Worm (Caenorhabditis elegans) whole organism, L1 larva: ENCODE results near the gene mec-2.

Experiments
- C16A3.4 ChIP-seq: fragments of 150-350 bp; optimal IDR thresholded peaks from 2 replicates; lab custom pipeline; 2014; ENCODE audit warnings: missing biosample characterization, missing genetic modification characterization
- C34B4.2 ChIP-seq: sonication (generic microtip); optimal IDR thresholded peaks from 2 replicates; lab custom pipeline; 2017; ENCODE audit warnings: mild to moderate bottlenecking, missing genetic modification characterization, missing compliant biosample characterization
- Y116A8C.19 ChIP-seq: sonication (generic microtip); optimal IDR thresholded peaks from 2 replicates; lab custom pipeline; 2016; ENCODE audit warnings: missing compliant biosample characterization, missing genetic modification characterization, borderline replicate concordance
- aly-2 ChIP-seq: fragments of 150-350 bp; optimal IDR thresholded peaks from 2 replicates; lab custom pipeline; 2014; ENCODE audit warnings: missing biosample characterization, missing genetic modification characterization
- ama-1 ChIP-seq: fragments of 150-350 bp; optimal IDR thresholded peaks from 2 replicates; lab custom pipeline; 2014
- blmp-1 ChIP-seq: fragments of 150-350 bp; optimal IDR thresholded peaks from 2 replicates; lab custom pipeline; 2014; ENCODE audit warnings: missing biosample characterization, missing genetic modification characterization
- ceh-63 ChIP-seq: fragments of 200-800 bp; sonication (Bioruptor generic); optimal IDR thresholded peaks from 2 replicates; lab custom pipeline; 2018; ENCODE audit warnings: mild to moderate bottlenecking, missing genetic modification characterization, missing compliant biosample characterization
- ceh-8 ChIP-seq: fragments of 200-800 bp; sonication (Bioruptor generic); optimal IDR thresholded peaks from 2 replicates; lab custom pipeline; 2018; ENCODE audit warnings: mild to moderate bottlenecking, missing genetic modification characterization, moderate library complexity, missing compliant biosample characterization
- ceh-82 ChIP-seq, 3 experiments: fragments of 150-350 bp in 1 of 3; sonication (generic microtip) in 2 of 3; optimal IDR thresholded peaks; 2 replicates each; lab custom pipeline; 2014 to 2017; ENCODE audit warnings: missing biosample characterization in 3 of 3, missing genetic modification characterization in 3 of 3
- ceh-90 ChIP-seq: sonication (generic microtip); optimal IDR thresholded peaks from 2 replicates; lab custom pipeline; 2016; ENCODE audit warnings: missing genetic modification characterization, missing compliant biosample characterization
- ces-1 ChIP-seq: fragments of 150-350 bp; optimal IDR thresholded peaks from 2 replicates; lab custom pipeline; 2014; ENCODE audit warnings: missing biosample characterization, missing genetic modification reagents, missing genetic modification characterization
- dpl-1 ChIP-seq, 3 experiments: fragments of 150-350 bp in 2 of 3; sonication (generic microtip) in 1 of 3; optimal IDR thresholded peaks; 2 replicates each; lab custom pipeline; 2014 to 2017; ENCODE audit warnings: missing biosample characterization in 3 of 3, missing genetic modification characterization in 3 of 3, missing genetic modification reagents in 3 of 3
- dsc-1 ChIP-seq: sonication (generic microtip); optimal IDR thresholded peaks from 2 replicates; lab custom pipeline; 2016; ENCODE audit warnings: mild to moderate bottlenecking, missing genetic modification characterization, missing compliant biosample characterization
- efl-1 ChIP-seq, 4 experiments: fragments of 150-350 bp; optimal IDR thresholded peaks in 3 of 4; peaks in 1 of 4; 1 replicate in 1 of 4; 2 replicates in 3 of 4; lab custom pipeline; 2014; ENCODE audit warnings: missing biosample characterization in 2 of 4, missing genetic modification characterization in 2 of 4, missing genetic modification reagents in 2 of 4
- efl-3 ChIP-seq: fragments of 200-800 bp; sonication (Bioruptor generic); optimal IDR thresholded peaks from 2 replicates; lab custom pipeline; 2018; ENCODE audit warnings: mild to moderate bottlenecking, missing genetic modification characterization, missing compliant biosample characterization
- elt-2 ChIP-seq: sonication (generic microtip); optimal IDR thresholded peaks from 2 replicates; lab custom pipeline; 2016; ENCODE audit warnings: missing genetic modification characterization, mild to moderate bottlenecking, inconsistent platforms, missing compliant biosample characterization, missing genetic modification reagents
- elt-3 ChIP-seq, 6 experiments: fragments of 150-350 bp in 1 of 6; sonication (generic microtip); optimal IDR thresholded peaks; 2 replicates each; lab custom pipeline; 2017 to 2018; ENCODE audit warnings: missing biosample characterization in 6 of 6, missing genetic modification characterization in 6 of 6, inconsistent platforms in 1 of 6
- fkh-4 ChIP-seq: sonication (generic microtip); optimal IDR thresholded peaks from 2 replicates; lab custom pipeline; 2016; ENCODE audit warnings: missing compliant biosample characterization, missing genetic modification characterization, borderline replicate concordance
- fkh-8 ChIP-seq: sonication (generic microtip); optimal IDR thresholded peaks from 2 replicates; lab custom pipeline; 2016; ENCODE audit warnings: mild to moderate bottlenecking, missing genetic modification characterization, missing compliant biosample characterization
- fos-1 ChIP-seq: fragments of 150-350 bp; optimal IDR thresholded peaks from 2 replicates; lab custom pipeline; 2014; ENCODE audit warnings: missing biosample characterization, missing genetic modification characterization
- grh-1 ChIP-seq: fragments of 200-800 bp; sonication (Bioruptor generic); IDR thresholded peaks from 2 replicates; pipeline ENCODE4 v1.3.6; 2022; ENCODE audit warnings: missing genetic modification reagents, missing genetic modification characterization, missing compliant biosample characterization
- hlh-17 ChIP-seq: fragments of 200-800 bp; sonication (Bioruptor generic); optimal IDR thresholded peaks from 2 replicates; lab custom pipeline; 2018; ENCODE audit warnings: missing genetic modification characterization, mild to moderate bottlenecking, missing compliant biosample characterization, moderate library complexity, borderline replicate concordance
- hlh-4 ChIP-seq: sonication (generic microtip); optimal IDR thresholded peaks from 2 replicates; lab custom pipeline; 2016; ENCODE audit warnings: mild to moderate bottlenecking, missing genetic modification characterization, missing compliant biosample characterization
- irx-1 ChIP-seq: sonication (generic microtip); optimal IDR thresholded peaks from 2 replicates; lab custom pipeline; 2016; ENCODE audit warnings: missing genetic modification characterization, missing compliant biosample characterization
- jun-1 ChIP-seq: fragments of 150-350 bp; optimal IDR thresholded peaks from 2 replicates; lab custom pipeline; 2014; ENCODE audit warnings: missing biosample characterization, missing genetic modification reagents, missing genetic modification characterization
- lin-13 ChIP-seq: fragments of 150-350 bp; optimal IDR thresholded peaks from 2 replicates; lab custom pipeline; 2014; ENCODE audit warnings: missing biosample characterization, missing genetic modification reagents, missing genetic modification characterization
- lin-35 ChIP-seq, 2 experiments: fragments of 150-350 bp; optimal IDR thresholded peaks; 2 replicates each; lab custom pipeline; 2014; ENCODE audit warnings: missing biosample characterization in 2 of 2, missing genetic modification characterization in 2 of 2, missing genetic modification reagents in 2 of 2
- nhr-12 ChIP-seq: sonication (generic microtip); optimal IDR thresholded peaks from 2 replicates; lab custom pipeline; 2017; ENCODE audit warnings: missing biosample characterization, missing genetic modification characterization
- nhr-20 ChIP-seq: sonication (generic microtip); optimal IDR thresholded peaks from 2 replicates; lab custom pipeline; 2016; ENCODE audit warnings: mild to moderate bottlenecking, missing genetic modification characterization, missing compliant biosample characterization
- nhr-28 ChIP-seq: fragments of 150-350 bp; optimal IDR thresholded peaks from 2 replicates; lab custom pipeline; 2014; ENCODE audit warnings: missing biosample characterization, missing genetic modification characterization
- nhr-71 ChIP-seq: sonication (generic microtip); optimal IDR thresholded peaks from 2 replicates; lab custom pipeline; 2016; ENCODE audit warnings: mild to moderate bottlenecking, missing genetic modification characterization, moderate library complexity, missing compliant biosample characterization
- nhr-85 ChIP-seq: sonication (generic microtip); peaks from one replicate; lab custom pipeline; 2016; ENCODE audit warnings: missing genetic modification characterization, inconsistent platforms, missing compliant biosample characterization
- pag-3 ChIP-seq: sonication (generic microtip); optimal IDR thresholded peaks from 2 replicates; lab custom pipeline; 2017; ENCODE audit warnings: missing genetic modification characterization, mild to moderate bottlenecking, missing compliant biosample characterization, antibody characterized with exemption, borderline replicate concordance; ENCODE audit not compliant: insufficient read depth
- pax-3 ChIP-seq: fragments of 200-800 bp; sonication (Bioruptor generic); optimal IDR thresholded peaks from 2 replicates; lab custom pipeline; 2018; ENCODE audit warnings: mild to moderate bottlenecking, missing genetic modification characterization, moderate library complexity, missing compliant biosample characterization
- pqm-1 ChIP-seq: sonication (generic microtip); optimal IDR thresholded peaks from 3 replicates; lab custom pipeline; 2017; ENCODE audit warnings: missing biosample characterization, missing genetic modification characterization
- snpc-4 ChIP-seq: fragments of 150-350 bp; optimal IDR thresholded peaks from 2 replicates; lab custom pipeline; 2014; ENCODE audit warnings: missing biosample characterization, missing genetic modification characterization
- snu-23 ChIP-seq: sonication (generic microtip); optimal IDR thresholded peaks from 2 replicates; lab custom pipeline; 2016; ENCODE audit warnings: missing genetic modification characterization, missing compliant biosample characterization
- sox-4 ChIP-seq: sonication (generic microtip); optimal IDR thresholded peaks from 2 replicates; lab custom pipeline; 2016; ENCODE audit warnings: missing genetic modification characterization, missing compliant biosample characterization
- sptf-1 ChIP-seq: fragments of 150-350 bp; optimal IDR thresholded peaks from 2 replicates; lab custom pipeline; 2014; ENCODE audit warnings: missing biosample characterization, missing genetic modification characterization
- swsn-7 ChIP-seq: sonication (generic microtip); optimal IDR thresholded peaks from 2 replicates; lab custom pipeline; 2016; ENCODE audit warnings: missing genetic modification characterization, missing compliant biosample characterization
- tbx-2 ChIP-seq: sonication (generic microtip); optimal IDR thresholded peaks from 2 replicates; lab custom pipeline; 2016; ENCODE audit warnings: missing genetic modification characterization, missing compliant biosample characterization
- tlp-1 ChIP-seq: fragments of 150-350 bp; optimal IDR thresholded peaks from 2 replicates; lab custom pipeline; 2014; ENCODE audit warnings: missing biosample characterization, missing genetic modification characterization
- unc-130 ChIP-seq: fragments of 150-350 bp; optimal IDR thresholded peaks from 2 replicates; lab custom pipeline; 2017; ENCODE audit warnings: missing biosample characterization, missing genetic modification characterization, inconsistent platforms
- unc-30 ChIP-seq: sonication (generic microtip); optimal IDR thresholded peaks from 2 replicates; lab custom pipeline; 2017; ENCODE audit warnings: missing biosample characterization, missing genetic modification characterization
- unc-62 ChIP-seq: fragments of 150-350 bp; optimal IDR thresholded peaks from 2 replicates; lab custom pipeline; 2014; ENCODE audit warnings: missing biosample characterization, missing genetic modification reagents, missing genetic modification characterization
- unc-86 ChIP-seq: sonication (generic microtip); optimal IDR thresholded peaks from 2 replicates; lab custom pipeline; 2016; ENCODE audit warnings: missing genetic modification characterization, missing compliant biosample characterization
- xbp-1 ChIP-seq: sonication (generic microtip); optimal IDR thresholded peaks from 2 replicates; lab custom pipeline; 2016; ENCODE audit warnings: missing genetic modification characterization, missing compliant biosample characterization
- zip-4 ChIP-seq: fragments of 200-800 bp; sonication (Bioruptor generic); optimal IDR thresholded peaks from 2 replicates; lab custom pipeline; 2018; ENCODE audit warnings: mild to moderate bottlenecking, missing genetic modification characterization, moderate library complexity, missing compliant biosample characterization
- ztf-11 ChIP-seq, 2 experiments: sonication (generic microtip); optimal IDR thresholded peaks; 2 replicates each; lab custom pipeline; 2016 to 2017; ENCODE audit warnings: missing genetic modification characterization in 2 of 2, missing biosample characterization in 1 of 2, missing compliant biosample characterization in 1 of 2
- ztf-4 ChIP-seq: fragments of 150-350 bp; optimal IDR thresholded peaks from 2 replicates; lab custom pipeline; 2014; ENCODE audit warnings: missing biosample characterization, missing genetic modification characterization

Gene mec-2

ce11 chrX:5524260-5524659, 43.3 kb upstream of the mec-2 start:
- TF ChIP-seq ceh-8 (GFP tag; lab: Kevin White, UChicago), result no peak
- TF ChIP-seq fos-1 (tag; lab: Kevin White, UChicago), result no peak
- TF ChIP-seq aly-2, result no peak
- peak; percentile 53 for TF ChIP-seq elt-2
- TF ChIP-seq lin-35 (GFP tag; optimal IDR thresholded peaks at IDR 0.05; lab: Kevin White, UChicago), result peak in 1 of 2 experiments; percentile 0
- no peak for TF ChIP-seq fkh-4 (tag; lab: Kevin White, UChicago)
- TF ChIP-seq swsn-7, result no peak
- no peak for TF ChIP-seq nhr-85 (tag; lab: Kevin White, UChicago)
- no peak for TF ChIP-seq Y116A8C.19
- TF ChIP-seq jun-1 (tag; lab: Kevin White, UChicago), result no peak
- TF ChIP-seq hlh-4 (tag; lab: Kevin White, UChicago), result no peak
- TF ChIP-seq grh-1 (GFP tag; lab: Robert Waterston, UW), result no peak
- TF ChIP-seq snpc-4, result no peak
- peak; percentile 17 for TF ChIP-seq pqm-1 (tag; lab: Kevin White, UChicago)
- no peak for TF ChIP-seq unc-62 (GFP tag; lab: Kevin White, UChicago)
- TF ChIP-seq ceh-90 (tag; lab: Kevin White, UChicago), result no peak
- TF ChIP-seq unc-130 (tag; lab: Kevin White, UChicago), result no peak
- peak; percentile 57 for TF ChIP-seq nhr-20 (tag; lab: Kevin White, UChicago)
- no peak for TF ChIP-seq ztf-11 (tag; optimal IDR thresholded peaks at IDR 0.05; lab: Kevin White, UChicago)
- no peak for TF ChIP-seq tlp-1
- TF ChIP-seq ceh-82 (tag; optimal IDR thresholded peaks at IDR 0.05; lab: Kevin White, UChicago), result no peak
- TF ChIP-seq dpl-1 (GFP tag; optimal IDR thresholded peaks at IDR 0.05; lab: Kevin White, UChicago), result no peak
- TF ChIP-seq ztf-4 (tag; lab: Kevin White, UChicago), result no peak
- TF ChIP-seq ama-1 (lab: Kevin White, UChicago), result no peak
- TF ChIP-seq irx-1 (tag; lab: Kevin White, UChicago), result no peak
- no peak for TF ChIP-seq tbx-2
- no peak for TF ChIP-seq zip-4 (GFP tag; lab: Kevin White, UChicago)
- no peak for TF ChIP-seq fkh-8 (tag; lab: Kevin White, UChicago)
- TF ChIP-seq C34B4.2 (tag; lab: Kevin White, UChicago), result no peak
- TF ChIP-seq nhr-12, result no peak
- no peak for TF ChIP-seq C16A3.4
- peak in 1 of 6 experiments; percentile 74 for TF ChIP-seq elt-3 (tag; optimal IDR thresholded peaks at IDR 0.05; lab: Kevin White, UChicago)
- peak; percentile 76 for TF ChIP-seq blmp-1
- TF ChIP-seq unc-30, result no peak
- TF ChIP-seq pag-3, result no peak
- no peak for TF ChIP-seq xbp-1 (tag; lab: Kevin White, UChicago)
- TF ChIP-seq lin-13, result no peak
- no peak for TF ChIP-seq sptf-1
- TF ChIP-seq ces-1 (GFP tag; lab: Kevin White, UChicago), result no peak
- no peak for TF ChIP-seq sox-4 (tag; lab: Kevin White, UChicago)
- no peak for TF ChIP-seq nhr-71
- no peak for TF ChIP-seq hlh-17 (GFP tag; lab: Kevin White, UChicago)
- no peak for TF ChIP-seq pax-3 (tag; lab: Kevin White, UChicago)
- no peak for TF ChIP-seq nhr-28 (tag; lab: Kevin White, UChicago)
- TF ChIP-seq snu-23 (GFP tag; lab: Kevin White, UChicago), result no peak
- TF ChIP-seq ceh-63 (GFP tag; lab: Kevin White, UChicago), result no peak
- TF ChIP-seq efl-1 (optimal IDR thresholded peaks at IDR 0.05; lab: Kevin White, UChicago), result no peak
- peak in 1 of 2 experiments; percentile 2 for TF ChIP-seq efl-1 (GFP tag; optimal IDR thresholded peaks at IDR 0.05 in 1 of 2; lab: Kevin White, UChicago)
- TF ChIP-seq unc-86 (tag; lab: Kevin White, UChicago), result no peak
- no peak for TF ChIP-seq dsc-1 (tag; lab: Kevin White, UChicago)
- TF ChIP-seq efl-3 (GFP tag; lab: Kevin White, UChicago), result no peak
